Fruit fly (Drosophila melanogaster) Kc167 (cell line): Measurements from ENCODE around the gene CAH16.

Experiments
- Myc ChIP-seq: fragments of >200 bp; optimal IDR thresholded peaks from 2 replicates; lab custom pipeline; 2017; ENCODE audit warnings: missing external identifiers
- Sin3A ChIP-seq: fragments of >200 bp; optimal IDR thresholded peaks from 2 replicates; lab custom pipeline; 2018; ENCODE audit warnings: missing external identifiers
- h ChIP-seq: fragments of >200 bp; optimal IDR thresholded peaks from 3 replicates; lab custom pipeline; 2018; ENCODE audit warnings: missing external identifiers
- insv ChIP-seq: fragments of >200 bp; optimal IDR thresholded peaks from 3 replicates; lab custom pipeline; 2018; ENCODE audit warnings: missing external identifiers
- psq ChIP-seq: fragments of >200 bp; optimal IDR thresholded peaks from 2 replicates; lab custom pipeline; 2017; ENCODE audit warnings: missing external identifiers
- ttk ChIP-seq: sonication (Bioruptor generic); optimal IDR thresholded peaks from 2 replicates; lab custom pipeline; 2017; ENCODE audit warnings: missing external identifiers

Gene CAH16

dm6 chr3R:31259947-31260346, at the start of gene CAH16:
TSS of gene CAH16 (plus strand) at chr3R:31260247.
- TF ChIP-seq h (lab: Kevin White, UChicago) (no peak), ttk (no peak), Myc (lab: Kevin White, UChicago) (no peak)

- TF ChIP-seq insv (no peak), h (lab: Kevin White, UChicago) (no peak), Sin3A (lab: Kevin White, UChicago) (no peak), ttk (no peak)
Measured at dm6 chr3R:31210630-31211029, 49.4 kb upstream of the CAH16 start, which contains the start of gene chp. TSS of gene chp (minus strand) at chr3R:31210730.

- TF ChIP-seq Sin3A (lab: Kevin White, UChicago), result no peak
- TF ChIP-seq h (lab: Kevin White, UChicago), result no peak
- no peak for TF ChIP-seq ttk
- no peak for TF ChIP-seq insv
- TF ChIP-seq psq, result no peak
- TF ChIP-seq Myc (lab: Kevin White, UChicago), result no peak
Measured at dm6 chr3R:31213227-31213626, 46.8 kb upstream of the CAH16 start, which contains the start of the genes Zwilch and CG1542. TSS of gene Zwilch (minus strand) at chr3R:31213376. TSS of gene CG1542 (plus strand) at chr3R:31213458.

dm6 chr3R:31215830-31216229, 44.2 kb upstream of the CAH16 start, which contains the start of gene CG15561:
TSS of gene CG15561 (minus strand) at chr3R:31215942.
- TF ChIP-seq insv, result no peak
- no peak for TF ChIP-seq Myc (lab: Kevin White, UChicago)
- TF ChIP-seq h (lab: Kevin White, UChicago), result no peak
- no peak for TF ChIP-seq Sin3A (lab: Kevin White, UChicago)
- no peak for TF ChIP-seq ttk
- no peak for TF ChIP-seq psq

dm6 chr3R:31218214-31218876, 41.7 kb upstream of the CAH16 start:
- TF ChIP-seq Sin3A (lab: Kevin White, UChicago), result no peak
- TF ChIP-seq h (lab: Kevin White, UChicago), result no peak
- TF ChIP-seq insv, result no peak
- no peak for TF ChIP-seq psq
- TF ChIP-seq Myc (lab: Kevin White, UChicago), result no peak
- TF ChIP-seq ttk, result no peak

- TF ChIP-seq Sin3A (lab: Kevin White, UChicago) (no peak), Myc (lab: Kevin White, UChicago) (no peak), h (lab: Kevin White, UChicago) (no peak), psq (no peak), insv (no peak), ttk (no peak)
Measured at dm6 chr3R:31218997-31219992, 40.8 kb upstream of the CAH16 start, which contains the start of gene ATPsynC. TSS of gene ATPsynC (minus strand) at chr3R:31219630.

- TF ChIP-seq insv (no peak), ttk (no peak), h (lab: Kevin White, UChicago) (no peak), Myc (lab: Kevin White, UChicago) (no peak), Sin3A (lab: Kevin White, UChicago) (no peak), psq (no peak)
Measured at dm6 chr3R:31220456-31221336, 39.4 kb upstream of the CAH16 start, which contains the start of gene CG12054. TSS of gene CG12054 (plus strand) at chr3R:31220702.

- TF ChIP-seq ttk, result no peak
- no peak for TF ChIP-seq psq
- no peak for TF ChIP-seq Sin3A (lab: Kevin White, UChicago)
- TF ChIP-seq Myc (lab: Kevin White, UChicago), result no peak
- TF ChIP-seq h (lab: Kevin White, UChicago), result no peak
- no peak for TF ChIP-seq insv
Measured at dm6 chr3R:31221337-31222047, 38.6 kb upstream of the CAH16 start.

dm6 chr3R:31222125-31222889, 37.7 kb upstream of the CAH16 start:
- no peak for TF ChIP-seq h (lab: Kevin White, UChicago)

- TF ChIP-seq psq (no peak), ttk (no peak), h (lab: Kevin White, UChicago) (no peak), Myc (lab: Kevin White, UChicago) (no peak), insv (no peak), Sin3A (lab: Kevin White, UChicago) (no peak)
Measured at dm6 chr3R:31222890-31223569, 37.0 kb upstream of the CAH16 start.
